Fruit fly (Drosophila melanogaster): Measurements from ENCODE around the gene MED20.

Gene MED20

DNA sequence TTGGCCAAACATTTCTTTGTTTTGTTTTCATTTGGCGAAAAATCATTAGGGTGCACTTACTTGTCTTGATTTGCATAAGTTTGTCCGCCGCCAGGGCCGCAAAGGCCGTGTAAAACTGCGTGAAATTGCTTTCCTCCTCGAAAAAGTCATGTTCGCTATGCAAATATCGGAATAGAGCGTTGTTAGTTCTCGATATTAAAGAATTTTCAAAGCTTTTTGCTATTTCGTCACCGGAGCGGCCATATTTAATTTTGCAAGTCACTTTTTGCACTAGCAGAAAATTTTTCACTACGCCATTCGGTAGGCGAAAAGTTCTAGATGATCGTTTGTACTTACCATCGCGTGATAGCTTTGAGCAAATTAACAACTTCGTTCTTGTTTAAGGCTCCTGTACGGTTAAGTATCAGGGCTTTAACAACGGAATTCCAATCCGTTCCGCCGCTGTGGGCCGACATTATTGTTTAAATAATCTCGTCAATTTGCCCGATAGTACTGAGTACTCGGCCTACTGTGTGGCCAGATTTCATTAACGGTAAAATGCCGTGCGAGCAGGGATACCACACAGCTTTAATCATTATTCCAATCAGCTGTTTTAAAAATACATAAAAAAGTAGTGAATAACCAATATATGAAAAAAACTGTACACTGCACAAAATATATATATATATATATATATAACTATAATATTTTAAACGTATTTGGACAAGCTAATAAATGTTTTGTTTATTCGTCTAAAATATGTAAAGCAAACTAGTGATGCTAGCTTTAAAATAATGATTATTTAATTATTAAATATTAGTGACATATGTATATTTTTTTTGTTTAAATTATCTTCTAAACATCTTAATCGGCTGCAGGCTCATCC is 1.3 kb downstream of the MED20 start, which contains the start of gene poe (continued):
- TF ChIP-seq CG3838 (GFP tag; optimal IDR thresholded peaks at IDR 0.05) (no peak), Chrac-16 (GFP tag; optimal IDR thresholded peaks at IDR 0.05) (no peak), shn (GFP tag; optimal IDR thresholded peaks at IDR 0.05) (no peak), CG10366 (GFP tag; IDR thresholded peaks at IDR 0.05) (no peak), CG10565 (GFP tag; optimal IDR thresholded peaks at IDR 0.05) (no peak), bowl (GFP tag; IDR thresholded peaks at IDR 0.05) (no peak), bcd (GFP tag; optimal IDR thresholded peaks at IDR 0.05) (no peak), dati (GFP tag; IDR thresholded peaks at IDR 0.05) (no peak), CG11560 (tag; IDR thresholded peaks at IDR 0.05) (no peak), dan (GFP tag; IDR thresholded peaks at IDR 0.05) (no peak), CG12769 (tag; optimal IDR thresholded peaks at IDR 0.05) (no peak), HLH4C (GFP tag; IDR thresholded peaks at IDR 0.05; ENCODE audit: partially characterized antibody) (peak; percentile 39; the same call in 2 of the 3 replicates), CG42726 (GFP tag; IDR thresholded peaks at IDR 0.05; ENCODE audit: partially characterized antibody) (no peak; the same call in 1 of the 2 replicates), fd96Cb (tag; optimal IDR thresholded peaks at IDR 0.05) (peak; percentile 57), Trl (optimal IDR thresholded peaks at IDR 0.05) (no peak), Trl (GFP tag; optimal IDR thresholded peaks at IDR 0.05) (no peak), CG1647 (GFP tag; optimal IDR thresholded peaks at IDR 0.05) (no peak), al (GFP tag; IDR thresholded peaks at IDR 0.05) (no peak), wdn (GFP tag; IDR thresholded peaks at IDR 0.05) (no peak), CG8924 (tag; optimal IDR thresholded peaks at IDR 0.05) (peak; percentile 78), CG11093 (GFP tag; IDR thresholded peaks at IDR 0.05) (no peak), Oaz (GFP tag; IDR thresholded peaks at IDR 0.05) (no peak), CG7556 (GFP tag; optimal IDR thresholded peaks at IDR 0.05) (no peak), Six4 (GFP tag; optimal IDR thresholded peaks at IDR 0.05) (peak; percentile 21), gcm (GFP tag; optimal IDR thresholded peaks at IDR 0.05) (no peak), odd (GFP tag; optimal IDR thresholded peaks at IDR 0.05) (no peak), sr (GFP tag; IDR thresholded peaks at IDR 0.05) (no peak), grn (GFP tag; optimal IDR thresholded peaks at IDR 0.05) (no peak), CG2116 (GFP tag; optimal IDR thresholded peaks at IDR 0.05) (peak; percentile 44), Meics (GFP tag; optimal IDR thresholded peaks at IDR 0.05) (no peak), nom (GFP tag; optimal IDR thresholded peaks at IDR 0.05) (no peak), pum (GFP tag; optimal IDR thresholded peaks at IDR 0.05) (no peak), amos (GFP tag; IDR thresholded peaks at IDR 0.05; ENCODE audit: partially characterized antibody) (peak; percentile 23; the same call in 1 of the 2 replicates), nerfin-1 (tag; optimal IDR thresholded peaks at IDR 0.05) (no peak), zfh2 (GFP tag; optimal IDR thresholded peaks at IDR 0.05) (no peak), Kr (GFP tag; optimal IDR thresholded peaks at IDR 0.05) (no peak), MBD-R2 (GFP tag; IDR thresholded peaks at IDR 0.05) (peak; percentile 74), ara (GFP tag; IDR thresholded peaks at IDR 0.05) (peak; percentile 61), ash1 (GFP tag; optimal IDR thresholded peaks at IDR 0.05) (no peak), crp (GFP tag; optimal IDR thresholded peaks at IDR 0.05) (peak; percentile 75 to 93), ranshi (GFP tag; IDR thresholded peaks at IDR 0.05) (peak; percentile 28; the same call in 1 of the 2 replicates), Hsf (GFP tag; optimal IDR thresholded peaks at IDR 0.05) (no peak), sens (GFP tag) (no peak), vnd (GFP tag; IDR thresholded peaks at IDR 0.05; ENCODE audit: partially characterized antibody) (no peak), Ets65A (GFP tag) (peak; percentile 45), esg (GFP tag; conservative IDR thresholded peaks at IDR 0.05) (0 out of 2 replicates have a peak, but pooled peaks have one; percentile 27), CG12659 (GFP tag; optimal IDR thresholded peaks at IDR 0.05) (peak; percentile 67), CG9727 (GFP tag; optimal IDR thresholded peaks at IDR 0.05) (peak; percentile 49), Ssrp (tag; optimal IDR thresholded peaks at IDR 0.05) (no peak), tin (GFP tag; optimal IDR thresholded peaks at IDR 0.05) (no peak)

Measured in whole organism, embryonic.